Fruit fly (Drosophila melanogaster) whole organism, embryonic: Measurements from ENCODE around the gene CG10147.

Source experiments
- B-H2 ChIP-seq: fragments of 200-800 bp; sonication (Bioruptor generic); optimal IDR thresholded peaks from 2 replicates; lab custom pipeline; 2018; ENCODE audit warnings: missing biosample characterization, mild to moderate bottlenecking, missing genetic modification characterization
- BtbVII ChIP-seq: fragments of 200-800 bp; sonication (Bioruptor generic); optimal IDR thresholded peaks from 3 replicates; lab custom pipeline; 2017; ENCODE audit warnings: missing biosample characterization, mild to moderate bottlenecking, missing genetic modification characterization
- CG10366 ChIP-seq: fragments of 200-800 bp; sonication (Bioruptor generic); IDR thresholded peaks from 2 replicates; pipeline ENCODE4 v1.3.6; 2022; ENCODE audit warnings: missing biosample characterization, missing genetic modification characterization
- CG10543 ChIP-seq: fragments of 200-800 bp; sonication (Bioruptor generic); optimal IDR thresholded peaks from 3 replicates; lab custom pipeline; 2017; ENCODE audit warnings: missing biosample characterization, mild to moderate bottlenecking, missing genetic modification characterization, moderate library complexity
- CG12104 ChIP-seq: fragments of 200-800 bp; sonication (Bioruptor generic); optimal IDR thresholded peaks from 3 replicates; lab custom pipeline; 2016; ENCODE audit warnings: missing biosample characterization, missing genetic modification characterization
- CG1233 ChIP-seq: fragments of 200-800 bp; sonication (Bioruptor generic); optimal IDR thresholded peaks from 4 replicates; lab custom pipeline; 2018; ENCODE audit warnings: missing biosample characterization, mild to moderate bottlenecking, missing genetic modification characterization
- CG13424 ChIP-seq: fragments of 200-800 bp; sonication (Bioruptor generic); optimal IDR thresholded peaks from 2 replicates; lab custom pipeline; 2019; ENCODE audit warnings: missing biosample characterization, mild to moderate bottlenecking, missing genetic modification characterization, moderate library complexity
- CG1647 ChIP-seq: fragments of 200-800 bp; sonication (Bioruptor generic); optimal IDR thresholded peaks from 3 replicates; lab custom pipeline; 2016; ENCODE audit warnings: missing biosample characterization, missing genetic modification characterization
- CG16813 ChIP-seq: fragments of 200-800 bp; sonication (Bioruptor generic); IDR thresholded peaks from 3 replicates; pipeline ENCODE4 v1.3.6; 2022; ENCODE audit warnings: missing biosample characterization, missing genetic modification characterization; ENCODE audit not compliant: partially characterized antibody
- CG17361 ChIP-seq: fragments of 200-800 bp; sonication (Bioruptor generic); IDR thresholded peaks from 3 replicates; pipeline ENCODE4 v1.3.6; 2022; ENCODE audit warnings: missing biosample characterization, missing genetic modification characterization
- CG2889 ChIP-seq: fragments of 200-800 bp; sonication (Bioruptor generic); IDR thresholded peaks from 3 replicates; pipeline ENCODE4 v1.3.6; 2022; ENCODE audit warnings: missing biosample characterization, missing genetic modification characterization
- CG3995 ChIP-seq: fragments of 200-800 bp; sonication (Bioruptor generic); optimal IDR thresholded peaks from 3 replicates; lab custom pipeline; 2016; ENCODE audit warnings: missing biosample characterization, missing genetic modification characterization
- CG6689 ChIP-seq: fragments of 200-800 bp; sonication (Bioruptor generic); IDR thresholded peaks from 2 replicates; pipeline ENCODE4 v1.3.6; 2022; ENCODE audit warnings: missing biosample characterization, missing genetic modification characterization
- CG6791 ChIP-seq: fragments of 200-800 bp; sonication (Bioruptor generic); IDR thresholded peaks from 3 replicates; pipeline ENCODE4 v1.3.6; 2022; ENCODE audit warnings: missing biosample characterization, missing genetic modification characterization; ENCODE audit not compliant: partially characterized antibody
- CG8478 ChIP-seq: fragments of >200 bp; optimal IDR thresholded peaks from 2 replicates; lab custom pipeline; 2018
- Dip2 ChIP-seq: fragments of 200-800 bp; sonication (Bioruptor generic); IDR thresholded peaks from 2 replicates; pipeline ENCODE4 v1.3.6; 2022; ENCODE audit warnings: missing biosample characterization, missing genetic modification characterization
- Gug ChIP-seq: fragments of 200-800 bp; sonication (Bioruptor generic); IDR thresholded peaks from 4 replicates; pipeline ENCODE4 v1.3.6; 2022; ENCODE audit warnings: missing biosample characterization, missing genetic modification characterization
- Lim3 ChIP-seq: fragments of 200-800 bp; sonication (Bioruptor generic); IDR thresholded peaks from 2 replicates; pipeline ENCODE4 v1.3.6; 2022; ENCODE audit warnings: missing biosample characterization, missing genetic modification characterization
- NC2β ChIP-seq: fragments of 200-800 bp; sonication (Bioruptor generic); optimal IDR thresholded peaks from 2 replicates; lab custom pipeline; 2016; ENCODE audit warnings: missing biosample characterization, missing genetic modification characterization
- Neu2 ChIP-seq: fragments of 200-800 bp; sonication (Bioruptor generic); optimal IDR thresholded peaks from 3 replicates; lab custom pipeline; 2016; ENCODE audit warnings: missing biosample characterization, missing genetic modification characterization, borderline replicate concordance
- Oli ChIP-seq: fragments of 200-800 bp; sonication (Bioruptor generic); optimal IDR thresholded peaks from 2 replicates; lab custom pipeline; 2018; ENCODE audit warnings: missing biosample characterization, mild to moderate bottlenecking, missing genetic modification characterization, moderate library complexity
- PHDP ChIP-seq: fragments of 200-800 bp; sonication (Bioruptor generic); optimal IDR thresholded peaks from 3 replicates; lab custom pipeline; 2018; ENCODE audit warnings: missing biosample characterization, mild to moderate bottlenecking, missing genetic modification characterization, moderate library complexity
- Rfx ChIP-seq: fragments of 200-800 bp; sonication (Bioruptor generic); IDR thresholded peaks from 2 replicates; pipeline ENCODE4 v1.3.6; 2022; ENCODE audit warnings: missing biosample characterization, missing genetic modification characterization
- Side ChIP-seq: fragments of 200-800 bp; sonication (Bioruptor generic); optimal IDR thresholded peaks from 2 replicates; lab custom pipeline; 2016; ENCODE audit warnings: missing biosample characterization, missing genetic modification characterization
- Taf1 ChIP-seq: fragments of 200-800 bp; sonication (Bioruptor generic); IDR thresholded peaks from 2 replicates; pipeline ENCODE4 v1.3.6; 2022; ENCODE audit warnings: missing biosample characterization, missing genetic modification characterization
- Vsx1 ChIP-seq: fragments of 200-800 bp; sonication (Bioruptor generic); optimal IDR thresholded peaks from 2 replicates; lab custom pipeline; 2017; ENCODE audit warnings: missing biosample characterization, mild to moderate bottlenecking, missing genetic modification characterization, missing genetic modification reagents
- ab ChIP-seq: fragments of 200-800 bp; sonication (Bioruptor generic); optimal IDR thresholded peaks from 2 replicates; lab custom pipeline; 2016; ENCODE audit warnings: missing biosample characterization, missing genetic modification characterization
- bab2 ChIP-seq: fragments of 200-800 bp; sonication (Bioruptor generic); optimal IDR thresholded peaks from 2 replicates; lab custom pipeline; 2016; ENCODE audit warnings: missing biosample characterization, missing genetic modification characterization
- dmrt99B ChIP-seq: fragments of 200-800 bp; sonication (Bioruptor generic); optimal IDR thresholded peaks from 2 replicates; lab custom pipeline; 2018; ENCODE audit warnings: missing biosample characterization, mild to moderate bottlenecking, missing genetic modification characterization, moderate library complexity
- emc ChIP-seq: fragments of 200-800 bp; sonication (Bioruptor generic); optimal IDR thresholded peaks from 2 replicates; lab custom pipeline; 2016; ENCODE audit warnings: missing biosample characterization, missing genetic modification characterization
- ems ChIP-seq: fragments of 200-800 bp; sonication (Bioruptor generic); optimal IDR thresholded peaks from 3 replicates; lab custom pipeline; 2016; ENCODE audit warnings: missing biosample characterization, missing genetic modification characterization
- fd3F ChIP-seq: fragments of 200-800 bp; sonication (Bioruptor generic); optimal IDR thresholded peaks from 2 replicates; lab custom pipeline; 2018; ENCODE audit warnings: missing biosample characterization, mild to moderate bottlenecking, missing genetic modification characterization, moderate library complexity
- fd64A ChIP-seq: fragments of 200-800 bp; sonication (Bioruptor generic); optimal IDR thresholded peaks from 3 replicates; lab custom pipeline; 2018; ENCODE audit warnings: missing biosample characterization, mild to moderate bottlenecking, missing genetic modification characterization
- gro ChIP-seq: fragments of 200-800 bp; sonication (Bioruptor generic); optimal IDR thresholded peaks from 2 replicates; lab custom pipeline; 2016; ENCODE audit warnings: missing biosample characterization, missing genetic modification characterization
- hkb ChIP-seq, 2 experiments: fragments of 200-800 bp in 1 of 2; fragments of >200 bp in 1 of 2; sonication (Bioruptor generic) in 1 of 2; IDR thresholded peaks in 1 of 2; optimal IDR thresholded peaks in 1 of 2; 2 replicates each; pipeline versions ENCODE4 v1.3.6 to Lab custom; 2017 to 2022; ENCODE audit warnings: missing biosample characterization in 1 of 2, missing genetic modification characterization in 1 of 2
- jigr1 ChIP-seq: fragments of 200-800 bp; sonication (Bioruptor generic); IDR thresholded peaks from 3 replicates; pipeline ENCODE4 v1.3.6; 2022; ENCODE audit warnings: missing biosample characterization, missing genetic modification characterization
- ken ChIP-seq: fragments of 200-800 bp; sonication (Bioruptor generic); IDR thresholded peaks from 3 replicates; pipeline ENCODE4 v1.3.6; 2022; ENCODE audit warnings: missing biosample characterization, missing genetic modification characterization
- lilli ChIP-seq: fragments of 200-800 bp; sonication (Bioruptor generic); optimal IDR thresholded peaks from 3 replicates; lab custom pipeline; 2016; ENCODE audit warnings: missing biosample characterization, missing genetic modification characterization
- prd ChIP-seq, 3 experiments: fragments of >200 bp in 2 of 3; fragments of 200-800 bp in 1 of 3; sonication (Bioruptor generic) in 1 of 3; optimal IDR thresholded peaks in 2 of 3; IDR thresholded peaks in 1 of 3; 2 replicates in 2 of 3; 3 replicates in 1 of 3; pipeline versions ENCODE4 v1.3.6 to Lab custom; 2017 to 2022; ENCODE audit warnings: missing biosample characterization in 1 of 3, missing genetic modification characterization in 1 of 3
- ro ChIP-seq: fragments of 200-800 bp; sonication (Bioruptor generic); IDR thresholded peaks from 2 replicates; pipeline ENCODE4 v1.3.6; 2022; ENCODE audit warnings: missing biosample characterization, missing genetic modification characterization
- sens ChIP-seq: fragments of 200-800 bp; sonication (Bioruptor generic); peaks from one replicate; lab custom pipeline; 2016; ENCODE audit warnings: missing biosample characterization, missing genetic modification characterization
- sima ChIP-seq: fragments of 200-800 bp; sonication (Bioruptor generic); optimal IDR thresholded peaks from 2 replicates; lab custom pipeline; 2016; ENCODE audit warnings: missing biosample characterization, missing genetic modification characterization
- sqz ChIP-seq: fragments of 200-800 bp; sonication (Bioruptor generic); optimal IDR thresholded peaks from 3 replicates; lab custom pipeline; 2018; ENCODE audit warnings: missing biosample characterization, mild to moderate bottlenecking, missing genetic modification characterization
- sug ChIP-seq: fragments of 200-800 bp; optimal IDR thresholded peaks from 2 replicates; lab custom pipeline; 2019; ENCODE audit warnings: missing biosample characterization, mild to moderate bottlenecking, missing genetic modification characterization, moderate library complexity
- tgo ChIP-seq: fragments of 200-800 bp; sonication (Bioruptor generic); IDR thresholded peaks from 3 replicates; pipeline ENCODE4 v1.3.6; 2022; ENCODE audit warnings: missing biosample characterization, missing genetic modification characterization
- tll ChIP-seq, 2 experiments: fragments of 200-800 bp in 1 of 2; fragments of >200 bp in 1 of 2; sonication (Bioruptor generic) in 1 of 2; optimal IDR thresholded peaks; 2 replicates each; lab custom pipeline; 2017 to 2019; ENCODE audit warnings: missing biosample characterization in 2 of 2, missing genetic modification characterization in 2 of 2, mild to moderate bottlenecking in 1 of 2, moderate library complexity in 1 of 2
- ttk ChIP-seq: fragments of 200-800 bp; sonication (Bioruptor generic); IDR thresholded peaks from 2 replicates; pipeline ENCODE4 v2.1.2; 2022; ENCODE audit warnings: missing biosample characterization, missing genetic modification characterization
- vvl ChIP-seq: fragments of 200-800 bp; sonication (Bioruptor generic); IDR thresholded peaks from 2 replicates; pipeline ENCODE4 v1.3.6; 2022; ENCODE audit warnings: missing biosample characterization, missing genetic modification characterization
- wor ChIP-seq: fragments of 200-800 bp; sonication (Bioruptor generic); IDR thresholded peaks from 2 replicates; pipeline ENCODE4 v1.3.6; 2022; ENCODE audit warnings: missing biosample characterization, missing genetic modification characterization

The CG10147 gene

DNA sequence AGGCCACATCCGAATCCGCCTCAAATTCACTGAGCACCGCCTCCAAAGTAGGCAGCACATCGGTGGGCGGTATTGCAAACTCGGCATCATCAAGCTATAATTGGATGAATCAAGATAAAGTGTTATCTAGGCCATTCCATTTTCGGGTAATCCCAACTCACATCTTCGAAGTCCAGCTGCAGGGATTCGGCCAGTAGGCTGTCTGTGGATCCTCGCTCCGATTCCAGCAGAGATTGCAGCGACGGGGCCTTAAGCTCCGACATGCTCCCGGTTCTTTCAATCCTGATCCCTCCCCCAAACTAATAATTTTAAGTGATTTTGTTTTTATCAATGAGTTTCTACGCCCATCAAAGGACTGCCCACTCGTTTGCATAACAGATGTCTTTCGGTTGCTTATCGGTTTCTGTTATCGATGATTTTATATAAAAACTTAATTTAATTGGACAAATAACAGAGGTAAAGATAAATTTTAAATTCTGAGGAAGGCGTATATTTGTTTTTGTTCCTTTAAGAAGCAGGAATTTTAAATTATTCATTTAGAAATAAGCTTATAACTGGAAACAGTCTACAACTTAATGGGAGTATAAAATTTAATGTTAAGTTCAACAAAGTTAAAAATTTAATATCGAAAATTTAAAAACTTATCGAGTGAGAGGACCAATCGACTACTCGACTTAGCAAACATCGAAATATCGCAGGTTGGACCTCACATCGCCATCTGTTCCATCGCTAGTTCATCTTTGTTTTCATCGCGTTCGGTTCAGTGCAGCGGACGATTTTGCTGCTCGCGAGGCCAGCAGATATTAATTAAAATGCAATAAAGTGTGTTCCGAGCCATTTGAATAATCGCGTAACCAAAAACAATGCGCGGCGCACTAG, 6.9 kb upstream of the CG10147 start, which contains the start of the genes Vps8 and sfl (continued):
- TF ChIP-seq CG6689 (GFP tag; lab: Robert Waterston, UW) (no peak), lilli (GFP tag; lab: Kevin White, UChicago) (peak; percentile 66), B-H2 (no peak), sima (no peak), NC2β (GFP tag; lab: Kevin White, UChicago) (no peak), wor (GFP tag; lab: Robert Waterston, UW) (no peak), CG2889 (GFP tag; lab: Robert Waterston, UW) (no peak), BtbVII (GFP tag; lab: Kevin White, UChicago) (no peak), dmrt99B (tag; lab: Kevin White, UChicago) (peak; percentile 22), fd3F (no peak), bab2 (GFP tag; lab: Kevin White, UChicago) (no peak), CG10543 (peak; percentile 30), CG3995 (GFP tag; lab: Kevin White, UChicago) (no peak), PHDP (no peak), CG6791 (peak; percentile 86), tgo (GFP tag; lab: Robert Waterston, UW) (no peak), tll (GFP tag; optimal IDR thresholded peaks at IDR 0.05; lab: Kevin White, UChicago) (peak in 1 of 2 experiments; percentile 20), ab (no peak), jigr1 (GFP tag; lab: Robert Waterston, UW) (peak; percentile 41; the same call in 1 of the 3 replicates), ttk (GFP tag; lab: Robert Waterston, UW) (no peak), CG1647 (GFP tag; lab: Kevin White, UChicago) (no peak), CG13424 (tag; lab: Kevin White, UChicago) (peak; percentile 12), Vsx1 (GFP tag; lab: Kevin White, UChicago) (no peak), CG10366 (no peak), CG16813 (peak; percentile 86), Side (GFP tag; lab: Kevin White, UChicago) (peak; percentile 1), Lim3 (GFP tag; lab: Robert Waterston, UW) (no peak), CG12104 (GFP tag; lab: Kevin White, UChicago) (peak; percentile 43), Gug (GFP tag; lab: Robert Waterston, UW) (peak; percentile 28; the same call in 1 of the 4 replicates), ken (GFP tag; lab: Robert Waterston, UW) (no peak), Rfx (GFP tag; lab: Robert Waterston, UW) (0 out of 2 replicates have a peak, but pooled peaks have one; percentile 23), emc (GFP tag; lab: Kevin White, UChicago) (no peak), Dip2 (GFP tag; lab: Robert Waterston, UW) (no peak), fd64A (GFP tag; lab: Kevin White, UChicago) (no peak), CG8478 (lab: Kevin White, UChicago) (no peak), Oli (tag; lab: Kevin White, UChicago) (peak; percentile 2), sens (GFP tag; lab: Kevin White, UChicago) (peak; percentile 88), hkb (optimal IDR thresholded peaks at IDR 0.05; lab: Kevin White, UChicago) (no peak), hkb (GFP tag; IDR thresholded peaks at IDR 0.05; lab: Robert Waterston, UW) (peak; percentile 33; the same call in 1 of the 2 replicates), ro (no peak), CG17361 (GFP tag; lab: Robert Waterston, UW) (peak; percentile 58; the same call in 2 of the 3 replicates), Neu2 (no peak), prd (optimal IDR thresholded peaks at IDR 0.05; lab: Kevin White, UChicago) (no peak), prd (GFP tag; IDR thresholded peaks at IDR 0.05; lab: Robert Waterston, UW) (no peak), vvl (0 out of 2 replicates have a peak, but pooled peaks have one; percentile 37), CG1233 (GFP tag; lab: Kevin White, UChicago) (no peak), gro (peak; percentile 18), Taf1 (GFP tag; lab: Robert Waterston, UW) (no peak), ems (GFP tag; lab: Kevin White, UChicago) (no peak), sqz (GFP tag; lab: Kevin White, UChicago) (no peak), sug (tag; lab: Kevin White, UChicago) (peak; percentile 34)
